Fruit fly (Drosophila melanogaster) whole organism, embryonic: Measurements from ENCODE around the gene RpS20.

ENCODE experiments used
- Atf-2 ChIP-seq: fragments of 200-800 bp; sonication (Bioruptor generic); optimal IDR thresholded peaks from 2 replicates; lab custom pipeline; 2016; ENCODE audit warnings: missing biosample characterization, missing genetic modification characterization
- B-H2 ChIP-seq: fragments of 200-800 bp; sonication (Bioruptor generic); optimal IDR thresholded peaks from 2 replicates; lab custom pipeline; 2018; ENCODE audit warnings: missing biosample characterization, mild to moderate bottlenecking, missing genetic modification characterization
- BEAF-32 ChIP-seq: fragments of 200-800 bp; sonication (Bioruptor generic); optimal IDR thresholded peaks from 3 replicates; lab custom pipeline; 2017; ENCODE audit warnings: missing biosample characterization, missing genetic modification characterization, mild to moderate bottlenecking, moderate library complexity, missing genetic modification reagents
- CG1024 ChIP-seq: fragments of 200-800 bp; sonication (Bioruptor generic); IDR thresholded peaks from 2 replicates; pipeline ENCODE4 v1.3.6; 2022; ENCODE audit warnings: missing biosample characterization, missing genetic modification characterization
- CG10366 ChIP-seq: fragments of 200-800 bp; sonication (Bioruptor generic); IDR thresholded peaks from 2 replicates; pipeline ENCODE4 v1.3.6; 2022; ENCODE audit warnings: missing biosample characterization, missing genetic modification characterization
- CG11456 ChIP-seq: fragments of 200-800 bp; sonication (Bioruptor generic); IDR thresholded peaks from 3 replicates; pipeline ENCODE4 v1.3.6; 2022; ENCODE audit warnings: missing biosample characterization, missing genetic modification characterization
- CG12104 ChIP-seq: fragments of 200-800 bp; sonication (Bioruptor generic); optimal IDR thresholded peaks from 3 replicates; lab custom pipeline; 2016; ENCODE audit warnings: missing biosample characterization, missing genetic modification characterization
- CG12219 ChIP-seq: fragments of 200-800 bp; sonication (Bioruptor generic); optimal IDR thresholded peaks from 3 replicates; lab custom pipeline; 2018; ENCODE audit warnings: missing biosample characterization, mild to moderate bottlenecking, missing genetic modification characterization
- CG12744 ChIP-seq: fragments of 200-800 bp; sonication (Bioruptor generic); optimal IDR thresholded peaks from 2 replicates; lab custom pipeline; 2016; ENCODE audit warnings: missing biosample characterization, missing genetic modification characterization
- CG16813 ChIP-seq: fragments of 200-800 bp; sonication (Bioruptor generic); IDR thresholded peaks from 3 replicates; pipeline ENCODE4 v1.3.6; 2022; ENCODE audit warnings: missing biosample characterization, missing genetic modification characterization; ENCODE audit not compliant: partially characterized antibody
- CG16863 ChIP-seq: fragments of 200-800 bp; sonication (Bioruptor generic); optimal IDR thresholded peaks from 3 replicates; lab custom pipeline; 2016; ENCODE audit warnings: missing biosample characterization, missing genetic modification characterization
- CG17328 ChIP-seq: fragments of 200-800 bp; sonication (Bioruptor generic); IDR thresholded peaks from 2 replicates; pipeline ENCODE4 v1.3.6; 2022; ENCODE audit warnings: missing biosample characterization, missing genetic modification characterization
- CG17829 ChIP-seq: fragments of 200-800 bp; optimal IDR thresholded peaks from 2 replicates; lab custom pipeline; 2019; ENCODE audit warnings: missing biosample characterization, mild to moderate bottlenecking, missing genetic modification characterization, moderate library complexity
- CG3163 ChIP-seq: fragments of 200-800 bp; sonication (Bioruptor generic); optimal IDR thresholded peaks from 3 replicates; lab custom pipeline; 2016; ENCODE audit warnings: missing biosample characterization, missing genetic modification characterization
- CG34422 ChIP-seq: fragments of 200-800 bp; sonication (Bioruptor generic); IDR thresholded peaks from 3 replicates; pipeline ENCODE4 v1.3.6; 2022; ENCODE audit warnings: missing biosample characterization, missing genetic modification characterization
- CG42726 ChIP-seq: fragments of 200-800 bp; sonication (Bioruptor generic); IDR thresholded peaks from 2 replicates; pipeline ENCODE4 v1.3.6; 2022; ENCODE audit warnings: missing biosample characterization, missing genetic modification characterization; ENCODE audit not compliant: partially characterized antibody
- CG4360 ChIP-seq: fragments of 200-800 bp; sonication (Bioruptor generic); IDR thresholded peaks from 2 replicates; pipeline ENCODE4 v1.3.6; 2022; ENCODE audit warnings: missing biosample characterization, missing genetic modification characterization
- CG6683 ChIP-seq: fragments of 200-800 bp; sonication (Bioruptor generic); optimal IDR thresholded peaks from 2 replicates; lab custom pipeline; 2017; ENCODE audit warnings: missing biosample characterization, mild to moderate bottlenecking, missing genetic modification characterization, missing genetic modification reagents
- CG8281 ChIP-seq: fragments of 200-800 bp; sonication (Bioruptor generic); optimal IDR thresholded peaks from 2 replicates; lab custom pipeline; 2018; ENCODE audit warnings: missing biosample characterization, mild to moderate bottlenecking, missing genetic modification characterization, moderate library complexity
- CG8290 ChIP-seq, 3 experiments: fragments of 200-800 bp; sonication (Bioruptor generic); optimal IDR thresholded peaks; 2 replicates each; lab custom pipeline; 2016 to 2019; ENCODE audit warnings: missing biosample characterization in 3 of 3, missing genetic modification characterization in 3 of 3, mild to moderate bottlenecking in 2 of 3, moderate library complexity in 1 of 3
- CG9797 ChIP-seq: fragments of 200-800 bp; sonication (Bioruptor generic); optimal IDR thresholded peaks from 3 replicates; lab custom pipeline; 2018; ENCODE audit warnings: missing biosample characterization, mild to moderate bottlenecking, missing genetic modification characterization
- Dip2 ChIP-seq: fragments of 200-800 bp; sonication (Bioruptor generic); IDR thresholded peaks from 2 replicates; pipeline ENCODE4 v1.3.6; 2022; ENCODE audit warnings: missing biosample characterization, missing genetic modification characterization
- Dp ChIP-seq: fragments of 200-800 bp; sonication (Bioruptor generic); optimal IDR thresholded peaks from 2 replicates; lab custom pipeline; 2018; ENCODE audit warnings: missing biosample characterization, mild to moderate bottlenecking, missing genetic modification characterization, moderate library complexity
- Eip74EF ChIP-seq, 2 experiments: fragments of 200-800 bp in 1 of 2; fragments of >200 bp in 1 of 2; sonication (Bioruptor generic) in 1 of 2; optimal IDR thresholded peaks; 2 replicates each; lab custom pipeline; 2017 to 2019; ENCODE audit warnings: missing biosample characterization in 2 of 2, missing genetic modification characterization in 2 of 2, mild to moderate bottlenecking in 1 of 2, moderate library complexity in 1 of 2
- Hmr ChIP-seq: fragments of 200-800 bp; sonication (Bioruptor generic); optimal IDR thresholded peaks from 3 replicates; lab custom pipeline; 2017; ENCODE audit warnings: mild to moderate bottlenecking, missing biosample characterization, missing genetic modification reagents, missing genetic modification characterization
- Hsf ChIP-seq: fragments of 200-800 bp; sonication (Bioruptor generic); optimal IDR thresholded peaks from 3 replicates; lab custom pipeline; 2016; ENCODE audit warnings: missing biosample characterization, missing genetic modification characterization
- Max ChIP-seq: fragments of 200-800 bp; sonication (Bioruptor generic); optimal IDR thresholded peaks from 2 replicates; lab custom pipeline; 2016; ENCODE audit warnings: missing biosample characterization, mild to moderate bottlenecking, missing genetic modification characterization
- Myb ChIP-seq: fragments of 200-800 bp; sonication (Bioruptor generic); optimal IDR thresholded peaks from 2 replicates; lab custom pipeline; 2016; ENCODE audit warnings: missing biosample characterization, missing genetic modification characterization
- Nf-YA ChIP-seq: fragments of 200-800 bp; sonication (Bioruptor generic); IDR thresholded peaks from 2 replicates; pipeline ENCODE4 v1.3.6; 2022; ENCODE audit warnings: missing biosample characterization, missing genetic modification characterization
- Rfx ChIP-seq: fragments of 200-800 bp; sonication (Bioruptor generic); IDR thresholded peaks from 2 replicates; pipeline ENCODE4 v1.3.6; 2022; ENCODE audit warnings: missing biosample characterization, missing genetic modification characterization
- Trl ChIP-seq, 3 experiments: fragments of >200 bp in 2 of 3; fragments of 200-800 bp in 1 of 3; sonication (Bioruptor generic) in 1 of 3; optimal IDR thresholded peaks; 2 replicates in 1 of 3; 3 replicates in 2 of 3; lab custom pipeline; 2016 to 2017; ENCODE audit warnings: missing biosample characterization in 1 of 3, missing genetic modification characterization in 1 of 3
- Usf ChIP-seq: fragments of 200-800 bp; sonication (Bioruptor generic); optimal IDR thresholded peaks from 2 replicates; lab custom pipeline; 2017; ENCODE audit warnings: missing genotype, missing biosample characterization, missing genetic modification characterization
- ci ChIP-seq: fragments of 200-800 bp; sonication (Bioruptor generic); IDR thresholded peaks from 3 replicates; pipeline ENCODE4 v1.3.6; 2022; ENCODE audit warnings: missing biosample characterization, missing genetic modification characterization
- crp ChIP-seq, 2 experiments: fragments of 200-800 bp; sonication (Bioruptor generic); optimal IDR thresholded peaks; 2 replicates in 1 of 2; 3 replicates in 1 of 2; lab custom pipeline; 2017; ENCODE audit warnings: missing biosample characterization in 2 of 2, missing genetic modification characterization in 2 of 2, mild to moderate bottlenecking in 1 of 2, moderate library complexity in 1 of 2
- cwo ChIP-seq: fragments of 200-800 bp; sonication (Bioruptor generic); optimal IDR thresholded peaks from 3 replicates; lab custom pipeline; 2017; ENCODE audit warnings: missing biosample characterization, missing genetic modification characterization, mild to moderate bottlenecking, moderate library complexity, missing genetic modification reagents
- dmrt11E ChIP-seq: fragments of 200-800 bp; sonication (Bioruptor generic); optimal IDR thresholded peaks from 3 replicates; lab custom pipeline; 2018; ENCODE audit warnings: missing biosample characterization, mild to moderate bottlenecking, missing genetic modification characterization, moderate library complexity
- dysf ChIP-seq: fragments of 200-800 bp; sonication (Bioruptor generic); IDR thresholded peaks from 3 replicates; pipeline ENCODE4 v1.3.6; 2022; ENCODE audit warnings: missing biosample characterization, missing genetic modification characterization
- fd64A ChIP-seq: fragments of 200-800 bp; sonication (Bioruptor generic); optimal IDR thresholded peaks from 3 replicates; lab custom pipeline; 2018; ENCODE audit warnings: missing biosample characterization, mild to moderate bottlenecking, missing genetic modification characterization
- gcm ChIP-seq: fragments of 200-800 bp; sonication (Bioruptor generic); optimal IDR thresholded peaks from 2 replicates; lab custom pipeline; 2019; ENCODE audit warnings: missing biosample characterization, mild to moderate bottlenecking, missing genetic modification characterization, moderate library complexity
- gem ChIP-seq: fragments of 200-800 bp; sonication (Bioruptor generic); optimal IDR thresholded peaks from 2 replicates; lab custom pipeline; 2019; ENCODE audit warnings: missing biosample characterization, mild to moderate bottlenecking, missing genetic modification characterization, moderate library complexity
- hth ChIP-seq: fragments of >200 bp; optimal IDR thresholded peaks from 2 replicates; lab custom pipeline; 2017; ENCODE audit warnings: inconsistent platforms
- pho ChIP-seq: fragments of 200-800 bp; sonication (Bioruptor generic); optimal IDR thresholded peaks from 2 replicates; lab custom pipeline; 2016; ENCODE audit warnings: missing biosample characterization, missing genetic modification characterization
- pros ChIP-seq: fragments of 200-800 bp; sonication (Bioruptor generic); optimal IDR thresholded peaks from 3 replicates; lab custom pipeline; 2019; ENCODE audit warnings: missing biosample characterization, mild to moderate bottlenecking, missing genetic modification characterization, moderate library complexity
- rib ChIP-seq: fragments of 200-800 bp; sonication (Bioruptor generic); IDR thresholded peaks from 2 replicates; pipeline ENCODE4 v1.3.6; 2022; ENCODE audit warnings: missing biosample characterization, missing genetic modification characterization
- sens ChIP-seq: fragments of 200-800 bp; sonication (Bioruptor generic); peaks from one replicate; lab custom pipeline; 2016; ENCODE audit warnings: missing biosample characterization, missing genetic modification characterization
- sr ChIP-seq: fragments of 200-800 bp; sonication (Bioruptor generic); IDR thresholded peaks from 3 replicates; pipeline ENCODE4 v1.3.6; 2022; ENCODE audit warnings: missing biosample characterization, missing genetic modification characterization
- sug ChIP-seq: fragments of 200-800 bp; optimal IDR thresholded peaks from 2 replicates; lab custom pipeline; 2019; ENCODE audit warnings: missing biosample characterization, mild to moderate bottlenecking, missing genetic modification characterization, moderate library complexity
- tup ChIP-seq: fragments of 200-800 bp; sonication (Bioruptor generic); optimal IDR thresholded peaks from 2 replicates; lab custom pipeline; 2016; ENCODE audit warnings: missing biosample characterization, mild to moderate bottlenecking, missing genetic modification characterization, moderate library complexity
- wek ChIP-seq: fragments of 200-800 bp; sonication (Bioruptor generic); optimal IDR thresholded peaks from 3 replicates; lab custom pipeline; 2018; ENCODE audit warnings: missing biosample characterization, mild to moderate bottlenecking, missing genetic modification characterization, moderate library complexity

The RpS20 gene

dm6 chr3R:20830153-20830695 is 8.2 kb downstream of the RpS20 start, which contains the start of gene Adss (continued):
- TF ChIP-seq Atf-2 (GFP tag; lab: Kevin White, UChicago) (no peak), CG12104 (no peak), CG16863 (GFP tag; lab: Kevin White, UChicago) (peak; percentile 18), CG3163 (GFP tag; lab: Kevin White, UChicago) (peak; percentile 37), Hmr (GFP tag; lab: Kevin White, UChicago) (peak; percentile 50), Trl (optimal IDR thresholded peaks at IDR 0.05; lab: Kevin White, UChicago) (peak in 1 of 2 experiments; percentile 26), Trl (GFP tag; optimal IDR thresholded peaks at IDR 0.05; lab: Kevin White, UChicago) (peak; percentile 56), Eip74EF (GFP tag; optimal IDR thresholded peaks at IDR 0.05; lab: Kevin White, UChicago) (no peak), cwo (GFP tag; lab: Kevin White, UChicago) (peak; percentile 28), CG12219 (GFP tag; lab: Kevin White, UChicago) (no peak), dmrt11E (no peak), CG17829 (peak; percentile 3), CG11456 (GFP tag; lab: Robert Waterston, UW) (peak; percentile 67; the same call in 1 of the 3 replicates), pho (GFP tag; lab: Kevin White, UChicago) (peak; percentile 10), Max (peak; percentile 9), ci (GFP tag; lab: Robert Waterston, UW) (peak; percentile 74; the same call in 2 of the 3 replicates), Usf (GFP tag; lab: Kevin White, UChicago) (no peak), CG34422 (GFP tag; lab: Robert Waterston, UW) (peak; percentile 29; the same call in 1 of the 3 replicates), CG42726 (GFP tag; lab: Robert Waterston, UW) (peak; percentile 79), sens (GFP tag; lab: Kevin White, UChicago) (peak; percentile 73), gcm (GFP tag; lab: Kevin White, UChicago) (peak; percentile 57), CG6683 (GFP tag; lab: Kevin White, UChicago) (no peak), Hsf (GFP tag; lab: Kevin White, UChicago) (no peak), tup (GFP tag; lab: Kevin White, UChicago) (peak; percentile 5), gem (tag; lab: Kevin White, UChicago) (no peak), hth (lab: Kevin White, UChicago) (no peak), Dp (peak; percentile 22), dysf (GFP tag; lab: Robert Waterston, UW) (no peak), Myb (peak; percentile 62), wek (GFP tag; lab: Kevin White, UChicago) (peak; percentile 13), sr (GFP tag; lab: Robert Waterston, UW) (peak; percentile 98), CG12744 (GFP tag; lab: Kevin White, UChicago) (peak; percentile 20), CG8281 (no peak), fd64A (no peak), crp (GFP tag; optimal IDR thresholded peaks at IDR 0.05; lab: Kevin White, UChicago) (peak in 1 of 2 experiments; percentile 64), pros (GFP tag; lab: Kevin White, UChicago) (no peak), sug (tag; lab: Kevin White, UChicago) (peak; percentile 32), CG9797 (GFP tag; lab: Kevin White, UChicago) (peak; percentile 89), B-H2 (GFP tag; lab: Kevin White, UChicago) (peak; percentile 34), Dip2 (GFP tag; lab: Robert Waterston, UW) (no peak), Nf-YA (no peak), rib (GFP tag; lab: Robert Waterston, UW) (peak; percentile 52; the same call in 1 of the 2 replicates), CG1024 (GFP tag; lab: Robert Waterston, UW) (peak; percentile 44; the same call in 1 of the 2 replicates), CG17328 (GFP tag; lab: Robert Waterston, UW) (peak; percentile 22; the same call in 1 of the 2 replicates), Rfx (GFP tag; lab: Robert Waterston, UW) (peak; percentile 59), CG8290 (GFP tag; optimal IDR thresholded peaks at IDR 0.05; lab: Kevin White, UChicago) (no peak), CG8290 (tag; optimal IDR thresholded peaks at IDR 0.05; lab: Kevin White, UChicago) (peak in 1 of 2 experiments; percentile 85), CG4360 (GFP tag; lab: Robert Waterston, UW) (peak; percentile 25; the same call in 1 of the 2 replicates), BEAF-32 (GFP tag; lab: Kevin White, UChicago) (peak; percentile 21), CG10366 (GFP tag; lab: Robert Waterston, UW) (no peak; the same call in 1 of the 2 replicates), CG16813 (GFP tag; lab: Robert Waterston, UW) (no peak)
